Worm (Caenorhabditis elegans) whole organism, L4 larva: ENCODE results near the gene F42G4.5.

ENCODE experiments used
- F26F4.8 ChIP-seq: fragments of 200-800 bp; sonication (Bioruptor generic); conservative IDR thresholded peaks from 2 replicates; pipeline ENCODE4 v1.3.6; 2022; ENCODE audit warnings: missing genetic modification characterization, missing compliant biosample characterization
- F44E2.7 ChIP-seq: fragments of 200-800 bp; sonication (Bioruptor generic); IDR thresholded peaks from 2 replicates; pipeline ENCODE4 v2.1.2; 2022; ENCODE audit warnings: missing genetic modification characterization, missing compliant biosample characterization
- R02D3.7 ChIP-seq: fragments of 150-350 bp; sonication (generic microtip); optimal IDR thresholded peaks from 3 replicates; lab custom pipeline; 2014; ENCODE audit warnings: missing biosample characterization, missing genetic modification characterization
- Y48G9A.11 ChIP-seq: fragments of 200-800 bp; sonication (Bioruptor generic); IDR thresholded peaks from 2 replicates; pipeline ENCODE4 v1.3.6; 2022; ENCODE audit warnings: missing genetic modification reagents, missing genetic modification characterization, missing compliant biosample characterization
- Y75B8A.6 ChIP-seq: fragments of 200-800 bp; sonication (Bioruptor generic); IDR thresholded peaks from 2 replicates; pipeline ENCODE4 v1.3.6; 2022; ENCODE audit warnings: missing genetic modification reagents, missing genetic modification characterization, missing compliant biosample characterization
- aha-1 ChIP-seq: fragments of 150-350 bp; peaks from one replicate; lab custom pipeline; 2014; ENCODE audit warnings: missing biosample characterization, missing genetic modification characterization
- ceh-20 ChIP-seq: fragments of 200-800 bp; sonication (Bioruptor generic); IDR thresholded peaks from 2 replicates; pipeline ENCODE4 v1.3.6; 2022; ENCODE audit warnings: missing genetic modification reagents, missing genetic modification characterization, missing compliant biosample characterization
- ceh-32 ChIP-seq: sonication (generic microtip); optimal IDR thresholded peaks from 2 replicates; lab custom pipeline; 2016; ENCODE audit warnings: mild to moderate bottlenecking, missing genetic modification characterization, missing compliant biosample characterization; ENCODE audit not compliant: poor library complexity
- ceh-44 ChIP-seq: fragments of 200-800 bp; sonication (Bioruptor generic); IDR thresholded peaks from 2 replicates; pipeline ENCODE4 v1.3.6; 2022; ENCODE audit warnings: missing genetic modification reagents, missing genetic modification characterization, missing compliant biosample characterization
- ces-1 ChIP-seq: fragments of 150-350 bp; sonication (generic microtip); optimal IDR thresholded peaks from 4 replicates; lab custom pipeline; 2014; ENCODE audit warnings: missing biosample characterization, missing genetic modification reagents, missing genetic modification characterization
- daf-16 ChIP-seq, 3 experiments: sonication (generic microtip); optimal IDR thresholded peaks; 2 replicates each; lab custom pipeline; 2016 to 2017; ENCODE audit warnings: missing genetic modification characterization in 3 of 3, missing genetic modification reagents in 3 of 3, mild to moderate bottlenecking in 2 of 3, missing compliant biosample characterization in 2 of 3, missing biosample characterization in 1 of 3, moderate library complexity in 1 of 3
- daf-19 ChIP-seq: fragments of 200-800 bp; sonication (Bioruptor generic); conservative IDR thresholded peaks from 2 replicates; pipeline ENCODE4 v1.3.6; 2022; ENCODE audit warnings: missing genetic modification characterization, missing compliant biosample characterization
- daf-8 ChIP-seq: fragments of 200-800 bp; sonication (Bioruptor generic); IDR thresholded peaks from 2 replicates; pipeline ENCODE4 v1.3.6; 2022; ENCODE audit warnings: missing genetic modification characterization, missing compliant biosample characterization
- dmd-9 ChIP-seq: fragments of 200-800 bp; sonication (Bioruptor generic); IDR thresholded peaks from 2 replicates; pipeline ENCODE4 v1.3.6; 2022; ENCODE audit warnings: missing genetic modification reagents, missing genetic modification characterization, missing compliant biosample characterization
- dve-1 ChIP-seq: sonication (generic microtip); optimal IDR thresholded peaks from 2 replicates; lab custom pipeline; 2017; ENCODE audit warnings: antibody characterized with exemption, mild to moderate bottlenecking, missing genetic modification characterization, missing compliant biosample characterization; ENCODE audit not compliant: insufficient read depth
- egl-27 ChIP-seq: sonication (generic microtip); optimal IDR thresholded peaks from 3 replicates; lab custom pipeline; 2017; ENCODE audit warnings: missing biosample characterization, missing genetic modification reagents, missing genetic modification characterization
- egl-43 ChIP-seq: fragments of 200-800 bp; sonication (Bioruptor generic); IDR thresholded peaks from 2 replicates; pipeline ENCODE4 v1.3.6; 2022; ENCODE audit warnings: missing genetic modification reagents, missing genetic modification characterization, missing compliant biosample characterization
- fos-1 ChIP-seq: fragments of 150-350 bp; optimal IDR thresholded peaks from 2 replicates; lab custom pipeline; 2014; ENCODE audit warnings: missing biosample characterization, missing genetic modification characterization
- gei-8 ChIP-seq: fragments of 200-800 bp; sonication (Bioruptor generic); optimal IDR thresholded peaks from 2 replicates; lab custom pipeline; 2018; ENCODE audit warnings: mild to moderate bottlenecking, missing genetic modification characterization, missing compliant biosample characterization
- hif-1 ChIP-seq, 2 experiments: sonication (generic microtip); optimal IDR thresholded peaks; 2 replicates each; lab custom pipeline; 2016 to 2017; ENCODE audit warnings: missing compliant biosample characterization in 2 of 2, missing genetic modification characterization in 2 of 2, missing genetic modification reagents in 2 of 2, missing genotype in 2 of 2, mild to moderate bottlenecking in 1 of 2
- hlh-11 ChIP-seq: fragments of 200-800 bp; sonication (Bioruptor generic); optimal IDR thresholded peaks from 2 replicates; lab custom pipeline; 2018; ENCODE audit warnings: mild to moderate bottlenecking, missing genetic modification characterization, missing compliant biosample characterization
- hmg-1.1 ChIP-seq: fragments of 200-800 bp; sonication (Bioruptor generic); IDR thresholded peaks from 2 replicates; pipeline ENCODE4 v1.3.6; 2022; ENCODE audit warnings: missing genetic modification reagents, missing genetic modification characterization, missing compliant biosample characterization
- lin-1 ChIP-seq: fragments of 200-800 bp; sonication (Bioruptor generic); IDR thresholded peaks from 2 replicates; pipeline ENCODE4 v1.3.6; 2022; ENCODE audit warnings: missing genetic modification reagents, missing genetic modification characterization, missing compliant biosample characterization
- lin-13 ChIP-seq: fragments of 150-350 bp; optimal IDR thresholded peaks from 2 replicates; lab custom pipeline; 2014; ENCODE audit warnings: missing biosample characterization, missing genetic modification reagents, missing genetic modification characterization
- lin-15B ChIP-seq: fragments of 150-350 bp; sonication (generic microtip); optimal IDR thresholded peaks from 3 replicates; lab custom pipeline; 2014; ENCODE audit warnings: missing biosample characterization, missing genetic modification characterization
- lin-29 ChIP-seq: fragments of 200-800 bp; sonication (Bioruptor generic); IDR thresholded peaks from 2 replicates; pipeline ENCODE4 v1.3.6; 2022; ENCODE audit warnings: missing genetic modification reagents, missing genetic modification characterization, missing compliant biosample characterization
- lsy-2 ChIP-seq, 2 experiments: fragments of 150-350 bp in 1 of 2; sonication (generic microtip) in 1 of 2; optimal IDR thresholded peaks; 2 replicates each; lab custom pipeline; 2014 to 2017; ENCODE audit warnings: missing biosample characterization in 2 of 2, missing genetic modification characterization in 2 of 2
- madf-5 ChIP-seq, 2 experiments: fragments of 200-800 bp; sonication (Bioruptor generic); IDR thresholded peaks; 2 replicates each; pipeline ENCODE4 v1.3.6; 2022; ENCODE audit warnings: missing compliant biosample characterization in 2 of 2, missing genetic modification characterization in 2 of 2
- madf-9 ChIP-seq: fragments of 200-800 bp; sonication (Bioruptor generic); conservative IDR thresholded peaks from 2 replicates; pipeline ENCODE4 v1.3.6; 2022; ENCODE audit warnings: missing genetic modification reagents, missing genetic modification characterization, missing compliant biosample characterization
- mdl-1 ChIP-seq, 2 experiments: fragments of 150-350 bp in 1 of 2; sonication (generic microtip) in 1 of 2; optimal IDR thresholded peaks; 2 replicates each; lab custom pipeline; 2014 to 2017; ENCODE audit warnings: missing biosample characterization in 2 of 2, missing genetic modification characterization in 2 of 2
- mep-1 ChIP-seq: fragments of 150-350 bp; sonication (generic microtip); optimal IDR thresholded peaks from 3 replicates; lab custom pipeline; 2014; ENCODE audit warnings: missing biosample characterization, missing genetic modification characterization
- nhr-10 ChIP-seq: fragments of 150-350 bp; optimal IDR thresholded peaks from 2 replicates; lab custom pipeline; 2014; ENCODE audit warnings: missing biosample characterization, missing genetic modification characterization
- nhr-102 ChIP-seq: sonication (generic microtip); optimal IDR thresholded peaks from 2 replicates; lab custom pipeline; 2016; ENCODE audit warnings: mild to moderate bottlenecking, missing genetic modification characterization, moderate library complexity, missing compliant biosample characterization
- nhr-25 ChIP-seq: sonication (generic microtip); optimal IDR thresholded peaks from 2 replicates; lab custom pipeline; 2017; ENCODE audit warnings: missing genetic modification characterization, mild to moderate bottlenecking, missing compliant biosample characterization, antibody characterized with exemption, moderate library complexity, borderline replicate concordance; ENCODE audit not compliant: insufficient read depth
- nhr-28 ChIP-seq: fragments of 150-350 bp; optimal IDR thresholded peaks from 2 replicates; lab custom pipeline; 2014; ENCODE audit warnings: missing biosample characterization, missing genetic modification characterization
- nhr-42 ChIP-seq: fragments of 200-800 bp; sonication (Bioruptor generic); IDR thresholded peaks from 2 replicates; pipeline ENCODE4 v1.3.6; 2022; ENCODE audit warnings: missing genetic modification characterization, missing compliant biosample characterization
- nhr-48 ChIP-seq: sonication (generic microtip); optimal IDR thresholded peaks from 2 replicates; lab custom pipeline; 2016; ENCODE audit warnings: mild to moderate bottlenecking, missing genetic modification characterization, missing compliant biosample characterization
- nhr-76 ChIP-seq: fragments of 150-350 bp; optimal IDR thresholded peaks from 2 replicates; lab custom pipeline; 2014; ENCODE audit warnings: missing biosample characterization, missing genetic modification characterization
- php-3 ChIP-seq: fragments of 200-800 bp; sonication (Bioruptor generic); IDR thresholded peaks from 2 replicates; pipeline ENCODE4 v1.3.6; 2022; ENCODE audit warnings: missing genetic modification reagents, missing genetic modification characterization, missing compliant biosample characterization
- saeg-2 ChIP-seq: fragments of 200-800 bp; sonication (Bioruptor generic); IDR thresholded peaks from 2 replicates; pipeline ENCODE4 v1.3.6; 2022; ENCODE audit warnings: missing genetic modification reagents, missing genetic modification characterization, missing compliant biosample characterization
- sdz-12 ChIP-seq: fragments of 200-800 bp; sonication (Bioruptor generic); optimal IDR thresholded peaks from 2 replicates; lab custom pipeline; 2018; ENCODE audit warnings: mild to moderate bottlenecking, missing genetic modification characterization, missing compliant biosample characterization
- set-16 ChIP-seq: fragments of 200-800 bp; sonication (Bioruptor generic); IDR thresholded peaks from 2 replicates; pipeline ENCODE4 v1.3.6; 2022; ENCODE audit warnings: missing genetic modification reagents, missing genetic modification characterization, missing compliant biosample characterization
- zag-1 ChIP-seq: fragments of 150-350 bp; optimal IDR thresholded peaks from 2 replicates; lab custom pipeline; 2014; ENCODE audit warnings: missing biosample characterization, missing genetic modification characterization
- zip-11 ChIP-seq: fragments of 200-800 bp; sonication (Bioruptor generic); IDR thresholded peaks from 2 replicates; pipeline ENCODE4 v1.3.6; 2022; ENCODE audit warnings: missing genetic modification characterization, missing compliant biosample characterization

Gene F42G4.5

ce11 chrII:13066777-13067290, 6.4 kb upstream of the F42G4.5 start:
- TF ChIP-seq dmd-9 (GFP tag; lab: Robert Waterston, UW) (no peak), set-16 (peak; percentile 94), hlh-11 (tag; lab: Kevin White, UChicago) (peak; percentile 53), nhr-42 (no peak), daf-19 (GFP tag; lab: Robert Waterston, UW) (no peak), zag-1 (no peak), lin-13 (GFP tag; lab: Kevin White, UChicago) (no peak), egl-27 (tag; lab: Kevin White, UChicago) (no peak), lin-1 (GFP tag; lab: Robert Waterston, UW) (no peak), nhr-48 (no peak), dve-1 (tag; lab: Kevin White, UChicago) (no peak), nhr-76 (tag; lab: Kevin White, UChicago) (no peak), F44E2.7 (no peak), Y75B8A.6 (no peak), daf-16 (GFP tag; optimal IDR thresholded peaks at IDR 0.05; lab: Kevin White, UChicago) (peak in 1 of 2 experiments; percentile 33), daf-16 (tag; optimal IDR thresholded peaks at IDR 0.05; lab: Kevin White, UChicago) (no peak), madf-5 (GFP tag; IDR thresholded peaks at IDR 0.05; lab: Robert Waterston, UW) (no peak), lin-15B (tag; lab: Kevin White, UChicago) (no peak), lsy-2 (tag; optimal IDR thresholded peaks at IDR 0.05; lab: Kevin White, UChicago) (no peak), sdz-12 (peak; percentile 6), hmg-1.1 (GFP tag; lab: Robert Waterston, UW) (no peak), php-3 (GFP tag; lab: Robert Waterston, UW) (no peak), F26F4.8 (GFP tag; lab: Robert Waterston, UW) (no peak), nhr-25 (tag; lab: Kevin White, UChicago) (no peak), egl-43 (GFP tag; lab: Robert Waterston, UW) (no peak), aha-1 (peak; percentile 68), ceh-32 (tag; lab: Kevin White, UChicago) (no peak), zip-11 (no peak), Y48G9A.11 (GFP tag; lab: Robert Waterston, UW) (no peak), ceh-20 (GFP tag; lab: Robert Waterston, UW) (peak; percentile 41; the same call in 1 of the 2 replicates), lin-29 (GFP tag; lab: Robert Waterston, UW) (0 out of 2 replicates have a peak, but pooled peaks have one; percentile 9), ceh-44 (GFP tag; lab: Robert Waterston, UW) (0 out of 2 replicates have a peak, but pooled peaks have one; percentile 15), nhr-102 (tag; lab: Kevin White, UChicago) (no peak), mdl-1 (tag; optimal IDR thresholded peaks at IDR 0.05; lab: Kevin White, UChicago) (no peak), ces-1 (GFP tag; lab: Kevin White, UChicago) (no peak), mep-1 (no peak), daf-8 (no peak), saeg-2 (no peak), nhr-10 (no peak), hif-1 (tag; optimal IDR thresholded peaks at IDR 0.05; lab: Kevin White, UChicago) (peak in 1 of 2 experiments; percentile 18), gei-8 (no peak)

DNA sequence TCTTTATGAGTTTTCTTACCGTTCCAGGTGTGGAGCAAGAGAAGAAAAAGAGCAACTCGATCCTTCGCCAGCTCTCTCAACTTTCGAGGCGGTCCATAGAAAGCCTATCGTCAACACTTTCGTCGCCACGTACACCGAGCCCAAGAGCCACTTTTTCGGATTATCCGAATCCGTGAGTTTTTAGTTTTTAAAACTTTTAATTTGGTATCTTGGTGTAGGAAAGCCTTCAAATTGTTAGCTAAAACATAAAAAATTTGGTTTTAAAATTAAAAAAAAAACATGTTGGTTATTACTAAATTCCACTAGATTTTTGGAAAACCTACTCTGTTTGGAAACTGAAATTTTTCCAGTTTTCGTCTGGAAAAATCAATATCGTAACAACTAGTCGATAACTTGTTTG, 462 bp downstream of the F42G4.5 start:
- no peak for TF ChIP-seq saeg-2
- TF ChIP-seq nhr-28 (tag; lab: Kevin White, UChicago): no peak
- TF ChIP-seq fos-1 (tag; lab: Kevin White, UChicago): no peak
- peak; percentile 79 for TF ChIP-seq aha-1
- no peak for TF ChIP-seq madf-9 (GFP tag; lab: Robert Waterston, UW)
- TF ChIP-seq R02D3.7 (tag; lab: Kevin White, UChicago): no peak
